Fruit fly (Drosophila melanogaster): ENCODE results near the gene Msr-110.

DNA sequence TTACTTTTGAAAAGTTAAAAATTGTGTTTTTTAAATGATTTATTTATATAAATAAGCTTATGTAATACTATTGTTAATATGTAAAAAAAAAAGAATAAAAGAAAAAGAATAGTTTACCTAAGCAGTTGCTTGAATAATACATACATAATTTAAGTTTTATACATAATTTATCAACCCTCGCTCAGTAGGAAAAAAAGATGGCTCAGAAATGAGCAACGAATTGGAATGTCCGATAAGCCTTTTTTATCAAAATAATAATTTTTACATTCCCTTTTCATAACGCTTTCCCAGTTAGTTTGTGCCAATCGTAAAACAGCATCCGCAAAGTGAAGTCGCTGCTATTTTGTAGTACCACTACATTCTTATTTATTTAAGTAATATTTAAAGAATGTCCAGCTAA is 27.3 kb upstream of the Msr-110 start, which contains the start of gene mthl2:
- TF ChIP-seq psq (optimal IDR thresholded peaks at IDR 0.05) (no peak), h (optimal IDR thresholded peaks at IDR 0.05) (no peak), insv (optimal IDR thresholded peaks at IDR 0.05) (no peak), Sin3A (optimal IDR thresholded peaks at IDR 0.05) (no peak), ttk (optimal IDR thresholded peaks at IDR 0.05) (no peak)

Data from Kc167 (cell line).